Fruit fly (Drosophila melanogaster): ENCODE data around the gene CG42766.
A peak's percentile ranks its signal among the peaks of the same experiment; 100 is the strongest.

CG42766 gene

dm6 chrX:16005551-16006197 is 29.0 kb downstream of the CG42766 start, which contains the start of the genes vap and CG12698:
TSS of gene vap (minus strand) at chrX:16005812.
TSS of gene CG12698 (plus strand) at chrX:16006147.
- TF ChIP-seq OdsH (GFP tag; optimal IDR thresholded peaks at IDR 0.05) (no peak), lz (GFP tag; optimal IDR thresholded peaks at IDR 0.05) (peak; percentile 8), Ets96B (tag; optimal IDR thresholded peaks at IDR 0.05) (no peak), Blimp-1 (GFP tag; optimal IDR thresholded peaks at IDR 0.05) (no peak), topi (GFP tag; optimal IDR thresholded peaks at IDR 0.05) (peak; percentile 6), CG8319 (GFP tag; optimal IDR thresholded peaks at IDR 0.05) (no peak), fd85E (GFP tag; optimal IDR thresholded peaks at IDR 0.05) (no peak), Lpt (GFP tag; optimal IDR thresholded peaks at IDR 0.05) (no peak), Smox (GFP tag; optimal IDR thresholded peaks at IDR 0.05) (no peak), Ets21C (GFP tag; optimal IDR thresholded peaks at IDR 0.05) (no peak), esn (GFP tag; optimal IDR thresholded peaks at IDR 0.05) (peak; percentile 12), CG6163 (GFP tag; IDR thresholded peaks at IDR 0.05) (no peak), salr (GFP tag; optimal IDR thresholded peaks at IDR 0.05) (no peak), Eip78C (GFP tag) (peak; percentile 76), svp (GFP tag) (peak; percentile 47), Sox14 (GFP tag; optimal IDR thresholded peaks at IDR 0.05) (peak; percentile 10)

- no peak for TF ChIP-seq CG6792 (GFP tag; optimal IDR thresholded peaks at IDR 0.05)
- no peak for TF ChIP-seq topi (GFP tag; optimal IDR thresholded peaks at IDR 0.05)
- no peak for TF ChIP-seq Hr4 (GFP tag; optimal IDR thresholded peaks at IDR 0.05)
- TF ChIP-seq CG34406 (GFP tag; optimal IDR thresholded peaks at IDR 0.05) = no peak
These were observed 32.1 kb downstream of the CG42766 start, which contains the start of gene Muc14A for dm6 chrX:16008814-16009213. TSS of gene Muc14A (plus strand) at chrX:16009114.
